Worm (Caenorhabditis elegans) whole organism, L1 larva: ENCODE measurements around the gene T23B5.6.

Experiments used
- F16B12.6 ChIP-seq: fragments of 150-350 bp; optimal IDR thresholded peaks from 2 replicates; lab custom pipeline; 2014; ENCODE audit warnings: missing biosample characterization, missing genetic modification characterization
- aha-1 ChIP-seq: fragments of 150-350 bp; optimal IDR thresholded peaks from 2 replicates; lab custom pipeline; 2014; ENCODE audit warnings: missing biosample characterization, missing genetic modification characterization
- ceh-90 ChIP-seq: sonication (generic microtip); optimal IDR thresholded peaks from 2 replicates; lab custom pipeline; 2016; ENCODE audit warnings: missing genetic modification characterization, missing compliant biosample characterization
- fkh-10 ChIP-seq: sonication (generic microtip); optimal IDR thresholded peaks from 2 replicates; lab custom pipeline; 2017; ENCODE audit warnings: missing biosample characterization, missing genetic modification reagents, missing genetic modification characterization
- fkh-4 ChIP-seq: sonication (generic microtip); optimal IDR thresholded peaks from 2 replicates; lab custom pipeline; 2016; ENCODE audit warnings: missing compliant biosample characterization, missing genetic modification characterization, borderline replicate concordance
- hlh-17 ChIP-seq: fragments of 200-800 bp; sonication (Bioruptor generic); optimal IDR thresholded peaks from 2 replicates; lab custom pipeline; 2018; ENCODE audit warnings: missing genetic modification characterization, mild to moderate bottlenecking, missing compliant biosample characterization, moderate library complexity, borderline replicate concordance
- lin-15B ChIP-seq: fragments of 150-350 bp; sonication (generic microtip); optimal IDR thresholded peaks from 3 replicates; lab custom pipeline; 2014; ENCODE audit warnings: missing biosample characterization, missing genetic modification characterization
- nhr-19 ChIP-seq: fragments of 200-800 bp; sonication (Bioruptor generic); conservative IDR thresholded peaks from 2 replicates; pipeline ENCODE4 v1.3.6; 2022; ENCODE audit warnings: missing genetic modification characterization, missing compliant biosample characterization
- nhr-47 ChIP-seq: sonication (generic microtip); optimal IDR thresholded peaks from 2 replicates; lab custom pipeline; 2016; ENCODE audit warnings: mild to moderate bottlenecking, missing genetic modification characterization, moderate library complexity, missing compliant biosample characterization
- pqm-1 ChIP-seq: sonication (generic microtip); optimal IDR thresholded peaks from 3 replicates; lab custom pipeline; 2017; ENCODE audit warnings: missing biosample characterization, missing genetic modification characterization
- sox-4 ChIP-seq: sonication (generic microtip); optimal IDR thresholded peaks from 2 replicates; lab custom pipeline; 2016; ENCODE audit warnings: missing genetic modification characterization, missing compliant biosample characterization
- unc-130 ChIP-seq: fragments of 150-350 bp; optimal IDR thresholded peaks from 2 replicates; lab custom pipeline; 2017; ENCODE audit warnings: missing biosample characterization, missing genetic modification characterization, inconsistent platforms
- ztf-11 ChIP-seq, 2 experiments: sonication (generic microtip); optimal IDR thresholded peaks; 2 replicates each; lab custom pipeline; 2016 to 2017; ENCODE audit warnings: missing genetic modification characterization in 2 of 2, missing biosample characterization in 1 of 2, missing compliant biosample characterization in 1 of 2

ce11 chrIV:12684341-12684740, 7.3 kb upstream of the T23B5.6 start, which contains the start of gene prmt-9:
- TF ChIP-seq lin-15B (tag; lab: Kevin White, UChicago) (peak; percentile 6), fkh-4 (tag; lab: Kevin White, UChicago) (no peak), F16B12.6 (tag; lab: Kevin White, UChicago) (no peak), nhr-19 (GFP tag; lab: Robert Waterston, UW) (no peak), ceh-90 (tag; lab: Kevin White, UChicago) (no peak), pqm-1 (no peak), nhr-47 (no peak), ztf-11 (tag; optimal IDR thresholded peaks at IDR 0.05; lab: Kevin White, UChicago) (no peak), unc-130 (tag; lab: Kevin White, UChicago) (no peak), fkh-10 (GFP tag; lab: Kevin White, UChicago) (no peak), hlh-17 (GFP tag; lab: Kevin White, UChicago) (no peak), sox-4 (tag; lab: Kevin White, UChicago) (no peak), aha-1 (tag; lab: Kevin White, UChicago) (no peak)
